Fruit fly (Drosophila melanogaster): ENCODE results near the gene ZC3H3.

ZC3H3 gene

dm6 chr3L:8509567-8510109 is at the start of gene ZC3H3, which contains the start of gene Pus7 (continued):
- TF ChIP-seq ac (GFP tag; optimal IDR thresholded peaks at IDR 0.05) (no peak), sd (tag; optimal IDR thresholded peaks at IDR 0.05) (no peak), CG4424 (GFP tag; optimal IDR thresholded peaks at IDR 0.05) (peak; percentile 13), danr (GFP tag; IDR thresholded peaks at IDR 0.05) (no peak), scrt (GFP tag; optimal IDR thresholded peaks at IDR 0.05) (peak; percentile 47), NC2β (GFP tag; optimal IDR thresholded peaks at IDR 0.05) (no peak), CG9609 (GFP tag; optimal IDR thresholded peaks at IDR 0.05) (no peak), nerfin-2 (GFP tag; IDR thresholded peaks at IDR 0.05; ENCODE audit: partially characterized antibody) (no peak), sr (GFP tag; IDR thresholded peaks at IDR 0.05) (no peak), CG2712 (tag; optimal IDR thresholded peaks at IDR 0.05) (peak; percentile 100), CG15514 (GFP tag; optimal IDR thresholded peaks at IDR 0.05) (peak; percentile 42), shn (GFP tag; optimal IDR thresholded peaks at IDR 0.05) (no peak), CG13775 (GFP tag; optimal IDR thresholded peaks at IDR 0.05) (peak; percentile 40), Nf-YA (GFP tag; IDR thresholded peaks at IDR 0.05) (no peak), Max (GFP tag; optimal IDR thresholded peaks at IDR 0.05) (peak; percentile 31), pita (GFP tag; optimal IDR thresholded peaks at IDR 0.05) (no peak), Ptx1 (GFP tag; IDR thresholded peaks at IDR 0.05) (no peak), CG8924 (tag; optimal IDR thresholded peaks at IDR 0.05) (peak; percentile 16), ap (GFP tag; IDR thresholded peaks at IDR 0.05) (no peak), CG10959 (GFP tag; IDR thresholded peaks at IDR 0.05) (no peak), Fer3 (tag; optimal IDR thresholded peaks at IDR 0.05) (no peak), Med (GFP tag) (peak; percentile 61), MBD-R2 (GFP tag; IDR thresholded peaks at IDR 0.05) (peak; percentile 65), CG16863 (GFP tag; optimal IDR thresholded peaks at IDR 0.05) (no peak), CG11723 (GFP tag; optimal IDR thresholded peaks at IDR 0.05) (no peak), CG14860 (GFP tag; IDR thresholded peaks at IDR 0.05; ENCODE audit: partially characterized antibody) (no peak), CG9437 (GFP tag; optimal IDR thresholded peaks at IDR 0.05) (peak; percentile 78), CG17612 (GFP tag; IDR thresholded peaks at IDR 0.05) (no peak), CG3407 (GFP tag; optimal IDR thresholded peaks at IDR 0.05) (no peak), chm (GFP tag; IDR thresholded peaks at IDR 0.05) (no peak), Hand (GFP tag; optimal IDR thresholded peaks at IDR 0.05) (no peak), hkb (optimal IDR thresholded peaks at IDR 0.05) (no peak), hkb (GFP tag; IDR thresholded peaks at IDR 0.05) (peak; percentile 18; the same call in 1 of the 2 replicates), yki (optimal IDR thresholded peaks at IDR 0.05) (no peak), lola (GFP tag; optimal IDR thresholded peaks at IDR 0.05) (no peak), dmrt99B (tag; optimal IDR thresholded peaks at IDR 0.05) (no peak), CG9797 (GFP tag; optimal IDR thresholded peaks at IDR 0.05) (peak; percentile 73), unc-4 (GFP tag; IDR thresholded peaks at IDR 0.05; ENCODE audit: partially characterized antibody) (no peak), CG17829 (tag; optimal IDR thresholded peaks at IDR 0.05) (peak; percentile 51), mam (GFP tag; optimal IDR thresholded peaks at IDR 0.05) (no peak), CG1602 (GFP tag; optimal IDR thresholded peaks at IDR 0.05) (no peak), sug (tag; optimal IDR thresholded peaks at IDR 0.05) (peak; percentile 26), sima (GFP tag; optimal IDR thresholded peaks at IDR 0.05) (no peak), CG10979 (tag; optimal IDR thresholded peaks at IDR 0.05) (peak; percentile 2), ranshi (GFP tag; IDR thresholded peaks at IDR 0.05) (peak; percentile 92), CG18476 (GFP tag; optimal IDR thresholded peaks at IDR 0.05) (no peak), knrl (GFP tag; IDR thresholded peaks at IDR 0.05; ENCODE audit: partially characterized antibody) (no peak), kni (GFP tag; optimal IDR thresholded peaks at IDR 0.05) (no peak), CG12155 (GFP tag; optimal IDR thresholded peaks at IDR 0.05) (no peak), fd96Cb (tag; optimal IDR thresholded peaks at IDR 0.05) (no peak), nerfin-1 (tag; optimal IDR thresholded peaks at IDR 0.05) (no peak)
